Worm (Caenorhabditis elegans): ENCODE data around the gene M70.3.
A peak's percentile ranks its signal among the peaks of the same experiment; 100 is the strongest.

Gene M70.3

ce11 chrIV:2198741-2199140 is 43.5 kb downstream of the M70.3 start, which contains the start of gene Y71G10AR.4:
Gene Y71G10AR.4, plus strand, starts transcription at chrIV:2199041.
- TF ChIP-seq jun-1 (tag; optimal IDR thresholded peaks at IDR 0.05) (no peak), fkh-4 (tag; optimal IDR thresholded peaks at IDR 0.05; ENCODE audit: borderline replicate concordance) (no peak), C04F5.9 (tag; optimal IDR thresholded peaks at IDR 0.05) (no peak), nhr-85 (tag) (peak; percentile 42), egl-13 (tag; optimal IDR thresholded peaks at IDR 0.05) (no peak), fkh-8 (tag; optimal IDR thresholded peaks at IDR 0.05) (no peak), efl-1 (optimal IDR thresholded peaks at IDR 0.05) (no peak), efl-1 (GFP tag; optimal IDR thresholded peaks at IDR 0.05 in 1 of 2) (peak in 1 of 2 experiments; percentile 58), ama-1 (optimal IDR thresholded peaks at IDR 0.05) (no peak), swsn-7 (tag; optimal IDR thresholded peaks at IDR 0.05) (no peak), tlp-1 (tag; optimal IDR thresholded peaks at IDR 0.05) (no peak), nhr-12 (tag; optimal IDR thresholded peaks at IDR 0.05) (no peak), grh-1 (GFP tag; IDR thresholded peaks at IDR 0.05) (no peak)

DNA sequence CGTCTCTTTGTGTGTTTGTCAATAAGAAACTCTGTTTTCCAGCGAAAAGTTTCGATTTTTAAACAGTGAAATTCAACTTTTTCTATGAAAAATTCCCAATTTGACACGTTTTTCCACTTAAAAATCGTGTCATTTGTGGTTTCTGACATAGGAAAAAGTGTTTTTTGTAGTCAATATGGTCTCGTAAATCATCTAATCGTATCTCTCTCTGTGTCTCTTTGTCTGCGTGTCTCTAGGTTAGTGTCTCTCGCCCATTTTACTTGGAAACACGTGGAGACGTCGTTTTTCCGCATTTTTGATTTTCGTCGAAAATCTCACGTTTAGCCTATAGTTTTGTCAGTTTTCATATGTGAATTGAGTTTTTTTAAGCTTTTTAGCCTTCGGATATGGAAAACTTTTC is 46.7 kb downstream of the M70.3 start:
- TF ChIP-seq grh-1 (GFP tag; IDR thresholded peaks at IDR 0.05) (0 out of 2 replicates have a peak, but pooled peaks have one; percentile 29), nhr-19 (GFP tag; conservative IDR thresholded peaks at IDR 0.05) (no peak), lin-14 (GFP tag; optimal IDR thresholded peaks at IDR 0.05) (no peak), blmp-1 (tag; optimal IDR thresholded peaks at IDR 0.05) (peak; percentile 66), elt-3 (tag; optimal IDR thresholded peaks at IDR 0.05) (peak in 1 of 6 experiments; percentile 50), sptf-1 (tag; optimal IDR thresholded peaks at IDR 0.05) (no peak), unc-98 (GFP tag; IDR thresholded peaks at IDR 0.05) (no peak), jun-1 (tag; optimal IDR thresholded peaks at IDR 0.05) (no peak), snu-23 (GFP tag; optimal IDR thresholded peaks at IDR 0.05) (peak; percentile 35), sup-37 (GFP tag; optimal IDR thresholded peaks at IDR 0.05) (no peak), mep-1 (tag; optimal IDR thresholded peaks at IDR 0.05) (peak; percentile 16), ztf-11 (tag; optimal IDR thresholded peaks at IDR 0.05) (no peak), aly-2 (tag; optimal IDR thresholded peaks at IDR 0.05) (no peak), efl-1 (optimal IDR thresholded peaks at IDR 0.05) (peak in 1 of 2 experiments; percentile 6), efl-1 (GFP tag; optimal IDR thresholded peaks at IDR 0.05 in 1 of 2) (no peak), tlp-1 (tag; optimal IDR thresholded peaks at IDR 0.05) (no peak), fkh-8 (tag; optimal IDR thresholded peaks at IDR 0.05) (peak; percentile 36), mdl-1 (tag; optimal IDR thresholded peaks at IDR 0.05) (peak in 1 of 2 experiments; percentile 53), C16A3.4 (tag; optimal IDR thresholded peaks at IDR 0.05) (no peak), dsc-1 (tag; optimal IDR thresholded peaks at IDR 0.05) (peak; percentile 26), nhr-85 (tag) (peak; percentile 54), lin-35 (GFP tag; optimal IDR thresholded peaks at IDR 0.05) (peak in 1 of 2 experiments; percentile 53), xbp-1 (tag; optimal IDR thresholded peaks at IDR 0.05) (no peak), lin-39 (tag; optimal IDR thresholded peaks at IDR 0.05) (no peak), nhr-47 (tag; optimal IDR thresholded peaks at IDR 0.05) (no peak), nhr-20 (tag; optimal IDR thresholded peaks at IDR 0.05) (peak; percentile 51), nhr-11 (tag; optimal IDR thresholded peaks at IDR 0.05) (no peak)

- TF ChIP-seq nhr-77 (tag; optimal IDR thresholded peaks at IDR 0.05) = no peak
- TF ChIP-seq fkh-8 (tag; optimal IDR thresholded peaks at IDR 0.05) = peak; percentile 18
Measured at ce11 chrIV:2193558-2193957, 48.7 kb downstream of the M70.3 start.

DNA sequence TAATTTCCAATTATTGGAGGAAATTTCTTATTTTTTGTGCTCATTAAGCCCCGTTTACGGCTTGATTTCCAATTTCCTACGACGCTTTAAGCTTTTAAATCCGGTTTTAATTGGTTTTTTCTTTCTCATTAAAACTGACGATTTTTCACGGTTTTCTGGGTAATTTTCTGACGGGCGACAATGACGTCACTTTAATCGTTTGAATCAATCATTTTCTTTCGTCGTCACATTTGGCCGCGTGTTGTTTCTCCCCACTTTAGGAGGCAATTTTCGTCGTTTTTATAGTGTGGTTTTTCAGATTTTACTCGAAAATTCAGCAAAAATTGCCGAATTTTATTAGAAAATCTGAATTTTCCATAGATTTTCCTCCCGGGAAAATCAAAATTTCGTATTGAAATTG is 49.2 kb downstream of the M70.3 start:
- TF ChIP-seq F16B12.6 (tag; optimal IDR thresholded peaks at IDR 0.05) (no peak), isw-1 (GFP tag; IDR thresholded peaks at IDR 0.05) (no peak), nhr-85 (tag) (peak; percentile 75), lin-15B (tag; optimal IDR thresholded peaks at IDR 0.05) (no peak), nhr-11 (tag; optimal IDR thresholded peaks at IDR 0.05) (no peak), blmp-1 (tag; optimal IDR thresholded peaks at IDR 0.05) (peak; percentile 54), lin-39 (tag; optimal IDR thresholded peaks at IDR 0.05) (no peak), ets-5 (GFP tag; IDR thresholded peaks at IDR 0.05) (no peak), nhr-20 (tag; optimal IDR thresholded peaks at IDR 0.05) (no peak), fkh-4 (tag; optimal IDR thresholded peaks at IDR 0.05; ENCODE audit: borderline replicate concordance) (no peak), lin-35 (GFP tag; optimal IDR thresholded peaks at IDR 0.05) (peak in 1 of 2 experiments; percentile 19), lin-14 (GFP tag; optimal IDR thresholded peaks at IDR 0.05) (no peak), aly-2 (tag; optimal IDR thresholded peaks at IDR 0.05) (no peak), dsc-1 (tag; optimal IDR thresholded peaks at IDR 0.05) (no peak), snu-23 (GFP tag; optimal IDR thresholded peaks at IDR 0.05) (peak; percentile 14), mab-9 (GFP tag; IDR thresholded peaks at IDR 0.05) (no peak), pax-3 (tag; optimal IDR thresholded peaks at IDR 0.05) (no peak), mep-1 (tag; optimal IDR thresholded peaks at IDR 0.05) (no peak), nhr-77 (tag; optimal IDR thresholded peaks at IDR 0.05) (no peak), tbx-2 (tag; optimal IDR thresholded peaks at IDR 0.05) (no peak), fos-1 (tag; optimal IDR thresholded peaks at IDR 0.05) (no peak), efl-3 (GFP tag; optimal IDR thresholded peaks at IDR 0.05) (no peak), hlh-4 (tag; optimal IDR thresholded peaks at IDR 0.05) (no peak), rnt-1 (tag; optimal IDR thresholded peaks at IDR 0.05) (no peak), skn-1 (tag; optimal IDR thresholded peaks at IDR 0.05) (no peak), mdl-1 (tag; optimal IDR thresholded peaks at IDR 0.05) (no peak)
